Fruit fly (Drosophila melanogaster) whole organism, pupa: ENCODE data around the gene Mp.
A peak's percentile ranks its signal among the peaks of the same experiment; 100 is the strongest.

Experiments used
- CG12605 ChIP-seq: fragments of 200-800 bp; sonication (Bioruptor generic); IDR thresholded peaks from 2 replicates; pipeline ENCODE4 v1.3.6; 2022; ENCODE audit warnings: missing biosample characterization, missing genetic modification characterization
- CG13204 ChIP-seq: fragments of 200-800 bp; sonication (Bioruptor generic); optimal IDR thresholded peaks from 2 replicates; lab custom pipeline; 2018; ENCODE audit warnings: missing biosample characterization, mild to moderate bottlenecking, missing genetic modification characterization, moderate library complexity
- CG14655 ChIP-seq: fragments of 200-800 bp; sonication (Bioruptor generic); optimal IDR thresholded peaks from 3 replicates; lab custom pipeline; 2017; ENCODE audit warnings: mild to moderate bottlenecking, missing biosample characterization, missing genetic modification reagents, missing genetic modification characterization
- CG15710 ChIP-seq: fragments of 200-800 bp; sonication (Bioruptor generic); optimal IDR thresholded peaks from 2 replicates; lab custom pipeline; 2018; ENCODE audit warnings: missing biosample characterization, mild to moderate bottlenecking, missing genetic modification characterization, moderate library complexity
- CG32121 ChIP-seq: fragments of 200-800 bp; sonication (Bioruptor generic); IDR thresholded peaks from 2 replicates; pipeline ENCODE4 v1.3.6; 2022; ENCODE audit warnings: missing biosample characterization, missing genetic modification characterization
- CG34367 ChIP-seq: fragments of 200-800 bp; sonication (Bioruptor generic); optimal IDR thresholded peaks from 2 replicates; lab custom pipeline; 2018; ENCODE audit warnings: missing biosample characterization, mild to moderate bottlenecking, missing genetic modification characterization
- CG4496 ChIP-seq: fragments of 200-800 bp; sonication (Bioruptor generic); IDR thresholded peaks from 3 replicates; pipeline ENCODE4 v1.3.6; 2022; ENCODE audit warnings: missing biosample characterization, missing genetic modification characterization
- CG8159 ChIP-seq: fragments of 200-800 bp; sonication (Bioruptor generic); optimal IDR thresholded peaks from 3 replicates; lab custom pipeline; 2018; ENCODE audit warnings: missing biosample characterization, mild to moderate bottlenecking, missing genetic modification characterization, moderate library complexity
- CG8301 ChIP-seq: fragments of 200-800 bp; sonication (Bioruptor generic); optimal IDR thresholded peaks from 2 replicates; lab custom pipeline; 2018; ENCODE audit warnings: missing biosample characterization, mild to moderate bottlenecking, missing genetic modification characterization
- CG9948 ChIP-seq: fragments of 200-800 bp; sonication (Bioruptor generic); optimal IDR thresholded peaks from 2 replicates; lab custom pipeline; 2018; ENCODE audit warnings: missing biosample characterization, mild to moderate bottlenecking, missing genetic modification characterization, moderate library complexity
- EcR ChIP-seq: fragments of 200-800 bp; sonication (Bioruptor generic); optimal IDR thresholded peaks from 3 replicates; lab custom pipeline; 2019; ENCODE audit warnings: missing biosample characterization, missing genetic modification characterization, mild to moderate bottlenecking, moderate library complexity, missing genetic modification reagents
- Ets98B ChIP-seq: fragments of 200-800 bp; sonication (Bioruptor generic); IDR thresholded peaks from 2 replicates; pipeline ENCODE4 v1.3.6; 2022; ENCODE audit warnings: missing biosample characterization, missing genetic modification characterization
- Pif1A ChIP-seq: fragments of 200-800 bp; sonication (Bioruptor generic); optimal IDR thresholded peaks from 3 replicates; lab custom pipeline; 2016; ENCODE audit warnings: missing biosample characterization, missing genetic modification characterization
- Pif1B ChIP-seq: fragments of 200-800 bp; sonication (Bioruptor generic); optimal IDR thresholded peaks from 3 replicates; lab custom pipeline; 2016; ENCODE audit warnings: missing biosample characterization, missing genetic modification characterization
- Snoo ChIP-seq: fragments of 200-800 bp; sonication (Bioruptor generic); optimal IDR thresholded peaks from 3 replicates; lab custom pipeline; 2017; ENCODE audit warnings: missing biosample characterization, mild to moderate bottlenecking, missing genetic modification characterization, inconsistent platforms
- fd96Ca ChIP-seq: fragments of 200-800 bp; sonication (Bioruptor generic); IDR thresholded peaks from 3 replicates; pipeline ENCODE4 v1.3.6; 2022; ENCODE audit warnings: missing biosample characterization, missing genetic modification characterization
- rn ChIP-seq: fragments of 200-800 bp; sonication (Bioruptor generic); IDR thresholded peaks from 2 replicates; pipeline ENCODE4 v1.3.6; 2022; ENCODE audit warnings: missing biosample characterization, missing genetic modification characterization

Gene Mp

dm6 chr3L:7094548-7095072, 96.0 kb downstream of the Mp start, which contains the start of gene form3:
form3 (plus strand) TSS chr3L:7094818.
- TF ChIP-seq Ets98B (GFP tag; lab: Robert Waterston, UW) = peak; percentile 37; the same call in 1 of the 2 replicates
- TF ChIP-seq fd96Ca = 0 out of 3 replicates have a peak, but pooled peaks have one; percentile 9
- TF ChIP-seq CG8301 (tag; lab: Kevin White, UChicago) = no peak
- no peak for TF ChIP-seq CG34367 (tag; lab: Kevin White, UChicago)
- TF ChIP-seq CG13204 (GFP tag; lab: Kevin White, UChicago) = peak; percentile 9

- TF ChIP-seq CG34367 (tag; lab: Kevin White, UChicago) (no peak), EcR (no peak), CG32121 (GFP tag; lab: Robert Waterston, UW) (peak; percentile 59; the same call in 1 of the 2 replicates), CG15710 (tag; lab: Kevin White, UChicago) (no peak), rn (0 out of 2 replicates have a peak, but pooled peaks have one; percentile 15), CG14655 (GFP tag; lab: Kevin White, UChicago) (peak; percentile 23), Snoo (tag; lab: Kevin White, UChicago) (no peak), CG4496 (GFP tag; lab: Robert Waterston, UW) (peak; percentile 71; the same call in 2 of the 3 replicates), Pif1A (peak; percentile 20), Ets98B (GFP tag; lab: Robert Waterston, UW) (peak; percentile 74), Pif1B (peak; percentile 7), CG8301 (tag; lab: Kevin White, UChicago) (peak; percentile 35), CG12605 (GFP tag; lab: Robert Waterston, UW) (no peak), CG8159 (tag; lab: Kevin White, UChicago) (no peak), fd96Ca (no peak), CG13204 (GFP tag; lab: Kevin White, UChicago) (no peak), CG9948 (tag; lab: Kevin White, UChicago) (no peak)
- TF ChIP-seq, all 21 proteins: peak for 8
These were observed 97.9 kb downstream of the Mp start for dm6 chr3L:7096530-7096929.
